Worm (Caenorhabditis elegans) whole organism, L1 larva: ENCODE data around the gene fbxa-10.

ENCODE experiments used
- Y116A8C.19 ChIP-seq: sonication (generic microtip); optimal IDR thresholded peaks from 2 replicates; lab custom pipeline; 2016; ENCODE audit warnings: missing compliant biosample characterization, missing genetic modification characterization, borderline replicate concordance
- ceh-90 ChIP-seq: sonication (generic microtip); optimal IDR thresholded peaks from 2 replicates; lab custom pipeline; 2016; ENCODE audit warnings: missing genetic modification characterization, missing compliant biosample characterization
- egl-27 ChIP-seq, 2 experiments: fragments of 150-350 bp in 1 of 2; sonication (generic microtip); optimal IDR thresholded peaks; 3 replicates each; lab custom pipeline; 2017 to 2018; ENCODE audit warnings: missing biosample characterization in 2 of 2, missing genetic modification characterization in 2 of 2, missing genetic modification reagents in 2 of 2
- mdl-1 ChIP-seq, 2 experiments: fragments of 150-350 bp; optimal IDR thresholded peaks; 2 replicates each; lab custom pipeline; 2014 to 2017; ENCODE audit warnings: missing biosample characterization in 2 of 2, missing genetic modification characterization in 2 of 2, inconsistent platforms in 1 of 2
- nhr-77 ChIP-seq: fragments of 150-350 bp; optimal IDR thresholded peaks from 2 replicates; lab custom pipeline; 2014; ENCODE audit warnings: missing biosample characterization, missing genetic modification characterization
- pax-3 ChIP-seq: fragments of 200-800 bp; sonication (Bioruptor generic); optimal IDR thresholded peaks from 2 replicates; lab custom pipeline; 2018; ENCODE audit warnings: mild to moderate bottlenecking, missing genetic modification characterization, moderate library complexity, missing compliant biosample characterization
- snpc-4 ChIP-seq: fragments of 150-350 bp; optimal IDR thresholded peaks from 2 replicates; lab custom pipeline; 2014; ENCODE audit warnings: missing biosample characterization, missing genetic modification characterization
- unc-62 ChIP-seq: fragments of 150-350 bp; optimal IDR thresholded peaks from 2 replicates; lab custom pipeline; 2014; ENCODE audit warnings: missing biosample characterization, missing genetic modification reagents, missing genetic modification characterization
- vab-15 ChIP-seq: sonication (generic microtip); optimal IDR thresholded peaks from 2 replicates; lab custom pipeline; 2017; ENCODE audit warnings: missing genotype, mild to moderate bottlenecking, missing genetic modification characterization, missing compliant biosample characterization
- ztf-4 ChIP-seq: fragments of 150-350 bp; optimal IDR thresholded peaks from 2 replicates; lab custom pipeline; 2014; ENCODE audit warnings: missing biosample characterization, missing genetic modification characterization

ce11 chrIII:996564-996963 is 44.4 kb downstream of the fbxa-10 start:
- TF ChIP-seq Y116A8C.19 (tag; lab: Kevin White, UChicago) (no peak), nhr-77 (tag; lab: Kevin White, UChicago) (no peak), ztf-4 (tag; lab: Kevin White, UChicago) (no peak), snpc-4 (tag; lab: Kevin White, UChicago) (no peak), mdl-1 (tag; optimal IDR thresholded peaks at IDR 0.05; lab: Kevin White, UChicago) (no peak), vab-15 (tag; lab: Kevin White, UChicago) (no peak), pax-3 (tag; lab: Kevin White, UChicago) (no peak), ceh-90 (tag; lab: Kevin White, UChicago) (no peak), egl-27 (tag; optimal IDR thresholded peaks at IDR 0.05; lab: Kevin White, UChicago) (no peak), unc-62 (GFP tag; lab: Kevin White, UChicago) (no peak)
